Worm (Caenorhabditis elegans): ENCODE results near the gene Y97E10AR.8.

Gene Y97E10AR.8

DNA sequence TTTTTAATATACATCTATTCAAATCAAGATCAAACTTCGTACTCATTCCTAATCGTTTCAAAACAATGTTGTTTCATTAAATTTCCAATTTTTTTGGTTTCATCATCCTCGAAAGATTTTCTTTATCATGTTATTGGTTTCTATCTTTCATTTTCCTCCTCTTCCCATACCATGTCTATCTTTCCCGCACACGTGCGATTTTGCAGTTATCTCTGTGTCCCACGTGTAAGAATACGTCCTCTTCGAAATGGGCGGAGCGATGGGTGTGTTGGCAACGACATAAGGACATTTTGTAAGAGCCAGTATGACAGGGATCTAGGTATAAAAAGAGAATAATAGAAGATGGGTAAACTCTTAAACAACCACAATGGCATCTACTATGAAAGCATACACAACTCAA lies 21.2 kb downstream of the Y97E10AR.8 start, which contains the start of gene F43H9.4:
TSS of gene F43H9.4 (plus strand) at position 366 of the 400 bp plus-strand sequence.
- peak; percentile 77 to 79 for TF ChIP-seq mdl-1 (tag; optimal IDR thresholded peaks at IDR 0.05)
- peak; percentile 42 for TF ChIP-seq nhr-129 (tag; optimal IDR thresholded peaks at IDR 0.05)
- TF ChIP-seq fos-1 (tag; optimal IDR thresholded peaks at IDR 0.05) = peak; percentile 11
- no peak for TF ChIP-seq ztf-11 (tag; optimal IDR thresholded peaks at IDR 0.05)
- TF ChIP-seq sma-3 (GFP tag; optimal IDR thresholded peaks at IDR 0.05) = peak; percentile 66
- TF ChIP-seq nhr-77 (tag; optimal IDR thresholded peaks at IDR 0.05) = no peak
- TF ChIP-seq blmp-1 (tag; optimal IDR thresholded peaks at IDR 0.05; ENCODE audit: insufficient read depth) = peak; percentile 2
- peak; percentile 82 for TF ChIP-seq nhr-25 (tag; optimal IDR thresholded peaks at IDR 0.05)
- TF ChIP-seq crh-2 (tag; optimal IDR thresholded peaks at IDR 0.05) = peak; percentile 48
- no peak for TF ChIP-seq sem-4 (tag; optimal IDR thresholded peaks at IDR 0.05)
- TF ChIP-seq sma-9 (GFP tag; optimal IDR thresholded peaks at IDR 0.05) = peak; percentile 92
- no peak for TF ChIP-seq sma-9 (tag; optimal IDR thresholded peaks at IDR 0.05)
- TF ChIP-seq nhr-21 (tag; optimal IDR thresholded peaks at IDR 0.05) = peak; percentile 42

DNA sequence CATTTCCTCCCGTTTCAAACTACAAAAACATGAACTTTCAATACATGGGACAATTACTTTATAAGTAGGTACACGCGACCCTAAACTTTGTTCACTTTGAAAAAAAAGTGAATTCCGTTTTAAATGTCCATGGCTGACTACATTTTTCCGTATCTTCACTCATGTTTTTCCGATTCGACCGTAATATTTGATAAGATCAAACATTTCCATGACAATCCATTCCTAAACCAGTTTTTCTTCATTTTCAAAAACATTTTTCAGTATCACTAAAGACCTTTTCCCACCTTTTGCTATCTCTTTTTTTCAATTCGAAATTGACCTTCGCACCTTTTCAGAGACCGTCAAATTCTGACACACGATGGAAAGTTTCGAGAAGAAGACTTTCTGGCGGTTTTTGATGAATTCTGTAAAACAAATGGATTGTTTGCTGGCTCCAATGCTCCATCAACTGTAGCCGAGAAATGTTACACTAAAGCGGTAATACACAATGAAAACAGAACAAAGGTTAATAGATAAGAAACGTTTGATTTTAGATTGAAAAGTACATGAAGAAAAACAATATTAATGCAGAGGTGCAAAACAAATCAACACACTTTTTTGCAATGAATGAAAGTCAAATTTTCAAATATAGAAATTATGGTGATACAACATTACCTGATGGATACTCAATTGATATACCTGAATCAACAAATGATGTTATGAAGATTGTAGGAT lies 22.5 kb downstream of the Y97E10AR.8 start:
- TF ChIP-seq zag-1 (tag; optimal IDR thresholded peaks at IDR 0.05) (no peak), ceh-16 (tag; optimal IDR thresholded peaks at IDR 0.05) (no peak), F13H6.1 (tag; optimal IDR thresholded peaks at IDR 0.05) (no peak), lin-13 (GFP tag; optimal IDR thresholded peaks at IDR 0.05) (no peak), peb-1 (tag; optimal IDR thresholded peaks at IDR 0.05) (no peak), sma-9 (GFP tag; optimal IDR thresholded peaks at IDR 0.05) (peak; percentile 70), sma-9 (tag; optimal IDR thresholded peaks at IDR 0.05) (no peak), ama-1 (optimal IDR thresholded peaks at IDR 0.05) (no peak), sem-4 (tag; optimal IDR thresholded peaks at IDR 0.05) (no peak), nhr-77 (tag; optimal IDR thresholded peaks at IDR 0.05) (no peak), ztf-11 (tag; optimal IDR thresholded peaks at IDR 0.05) (no peak), elt-1 (tag; optimal IDR thresholded peaks at IDR 0.05) (no peak), ceh-82 (tag; optimal IDR thresholded peaks at IDR 0.05) (no peak), lsy-2 (tag; optimal IDR thresholded peaks at IDR 0.05) (no peak), blmp-1 (tag; optimal IDR thresholded peaks at IDR 0.05; ENCODE audit: insufficient read depth) (peak; percentile 42), mbf-1 (tag; optimal IDR thresholded peaks at IDR 0.05) (no peak), nhr-25 (tag; optimal IDR thresholded peaks at IDR 0.05) (peak; percentile 56), crh-2 (tag; optimal IDR thresholded peaks at IDR 0.05) (no peak), sma-3 (GFP tag; optimal IDR thresholded peaks at IDR 0.05) (peak; percentile 18), lin-39 (tag; optimal IDR thresholded peaks at IDR 0.05) (no peak)

DNA sequence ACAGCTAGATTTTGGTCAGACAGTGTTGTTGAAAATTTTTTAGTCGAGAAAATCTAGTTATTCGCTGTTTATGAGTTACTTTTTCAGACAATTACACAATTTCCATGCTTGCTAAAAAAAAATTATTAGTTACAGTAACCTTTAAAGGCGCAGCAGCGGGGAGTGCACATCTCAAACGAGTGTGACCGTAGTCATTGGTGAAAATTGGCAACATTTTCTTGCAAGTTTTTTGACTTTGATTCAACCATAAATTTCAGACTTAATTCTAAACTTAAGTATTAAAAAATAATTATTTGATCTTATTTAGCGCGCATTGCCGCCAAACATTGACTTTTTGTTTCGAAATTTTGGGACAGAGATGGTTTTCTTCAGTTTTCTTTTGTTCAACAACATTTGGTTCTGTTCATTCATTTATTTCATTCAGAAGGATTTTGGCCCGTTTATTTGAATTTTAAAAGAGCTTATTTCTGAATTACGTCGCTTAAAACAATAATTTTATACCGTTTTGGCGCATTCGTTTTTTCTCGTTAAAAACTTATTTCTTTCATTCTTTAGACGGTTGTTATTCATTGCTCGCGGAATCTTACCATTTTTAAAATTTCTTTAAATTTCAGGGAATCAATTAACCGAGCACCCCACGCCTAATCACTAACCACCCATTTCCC lies 23.9 kb downstream of the Y97E10AR.8 start, which contains the start of gene oma-2:
TSS of gene oma-2 (plus strand) at position 615 of the 665 bp plus-strand sequence.
- TF ChIP-seq fos-1 (tag; optimal IDR thresholded peaks at IDR 0.05) = no peak
- no peak for TF ChIP-seq ceh-16 (tag; optimal IDR thresholded peaks at IDR 0.05)
- no peak for TF ChIP-seq aly-2 (tag; optimal IDR thresholded peaks at IDR 0.05)
- TF ChIP-seq C34F6.9 (tag; optimal IDR thresholded peaks at IDR 0.05) = no peak

DNA sequence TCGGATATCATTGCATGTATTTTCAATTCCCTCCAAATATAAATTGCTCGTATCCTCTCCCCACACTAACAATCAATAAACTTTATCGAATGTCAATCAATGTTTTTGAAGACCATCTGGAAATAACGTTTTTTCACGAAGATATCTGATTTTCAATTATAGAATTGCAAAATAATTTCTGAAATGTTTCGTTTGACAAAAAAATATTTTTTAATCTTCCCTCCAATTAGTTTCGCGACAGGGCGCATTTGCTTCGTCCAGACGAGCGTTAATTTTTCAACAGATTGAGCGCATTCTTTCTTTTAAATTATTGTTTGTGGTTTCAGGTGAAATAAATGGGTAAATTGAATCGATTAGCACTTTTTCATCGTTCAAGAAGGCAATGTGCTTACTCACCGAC lies 26.0 kb downstream of the Y97E10AR.8 start, which contains the start of gene vars-1:
TSS of gene vars-1 (plus strand) at position 291 of the 400 bp plus-strand sequence.
- TF ChIP-seq sma-3 (GFP tag; optimal IDR thresholded peaks at IDR 0.05) (peak; percentile 43), lin-13 (GFP tag; optimal IDR thresholded peaks at IDR 0.05) (peak; percentile 35), ztf-4 (tag; optimal IDR thresholded peaks at IDR 0.05) (no peak), nhr-129 (tag; optimal IDR thresholded peaks at IDR 0.05) (peak; percentile 13), lin-39 (tag; optimal IDR thresholded peaks at IDR 0.05) (no peak), mbf-1 (tag; optimal IDR thresholded peaks at IDR 0.05) (no peak), C34F6.9 (tag; optimal IDR thresholded peaks at IDR 0.05) (peak; percentile 66), nhr-12 (tag; optimal IDR thresholded peaks at IDR 0.05) (no peak), alr-1 (tag; optimal IDR thresholded peaks at IDR 0.05) (no peak), crh-2 (tag; optimal IDR thresholded peaks at IDR 0.05) (peak; percentile 50), sem-4 (tag; optimal IDR thresholded peaks at IDR 0.05) (no peak), blmp-1 (tag; optimal IDR thresholded peaks at IDR 0.05; ENCODE audit: insufficient read depth) (no peak), nhr-25 (tag; optimal IDR thresholded peaks at IDR 0.05) (peak; percentile 29), elt-3 (tag; optimal IDR thresholded peaks at IDR 0.05) (no peak), gmeb-1 (tag; optimal IDR thresholded peaks at IDR 0.05) (peak; percentile 97), peb-1 (tag; optimal IDR thresholded peaks at IDR 0.05) (no peak), unc-55 (GFP tag; optimal IDR thresholded peaks at IDR 0.05) (peak; percentile 64), sma-9 (GFP tag; optimal IDR thresholded peaks at IDR 0.05) (peak; percentile 42), sma-9 (tag; optimal IDR thresholded peaks at IDR 0.05) (no peak), ceh-16 (tag; optimal IDR thresholded peaks at IDR 0.05) (no peak), ama-1 (optimal IDR thresholded peaks at IDR 0.05) (no peak), nhr-21 (tag; optimal IDR thresholded peaks at IDR 0.05) (peak; percentile 48), lsy-2 (tag; optimal IDR thresholded peaks at IDR 0.05) (peak in 1 of 2 experiments; percentile 76), mdl-1 (tag; optimal IDR thresholded peaks at IDR 0.05) (no peak), R02D3.7 (tag; optimal IDR thresholded peaks at IDR 0.05) (no peak), nhr-23 (tag; optimal IDR thresholded peaks at IDR 0.05) (no peak), egl-27 (tag; optimal IDR thresholded peaks at IDR 0.05) (peak; percentile 4), nhr-11 (tag; optimal IDR thresholded peaks at IDR 0.05) (no peak), aly-2 (tag; optimal IDR thresholded peaks at IDR 0.05) (no peak), zag-1 (tag; optimal IDR thresholded peaks at IDR 0.05) (no peak), lin-11 (tag; optimal IDR thresholded peaks at IDR 0.05) (no peak), nhr-237 (tag; optimal IDR thresholded peaks at IDR 0.05) (no peak)
